Worm (Caenorhabditis elegans) whole organism, L3 larva: ENCODE results near the gene lurp-4.

ENCODE experiments used
- R02D3.7 ChIP-seq: fragments of 150-350 bp; optimal IDR thresholded peaks from 2 replicates; lab custom pipeline; 2014; ENCODE audit warnings: missing biosample characterization, missing genetic modification characterization
- ZK546.5 ChIP-seq: sonication (generic microtip); optimal IDR thresholded peaks from 2 replicates; lab custom pipeline; 2017; ENCODE audit warnings: missing biosample characterization, missing genetic modification characterization
- aly-2 ChIP-seq: fragments of 150-350 bp; optimal IDR thresholded peaks from 2 replicates; lab custom pipeline; 2014; ENCODE audit warnings: missing biosample characterization, missing genetic modification characterization
- ama-1 ChIP-seq: fragments of 150-350 bp; optimal IDR thresholded peaks from 2 replicates; lab custom pipeline; 2018
- ceh-16 ChIP-seq: sonication (generic microtip); optimal IDR thresholded peaks from 2 replicates; lab custom pipeline; 2017; ENCODE audit warnings: missing biosample characterization, missing genetic modification characterization
- ceh-28 ChIP-seq: fragments of 150-350 bp; optimal IDR thresholded peaks from 2 replicates; lab custom pipeline; 2014; ENCODE audit warnings: missing biosample characterization, missing genetic modification reagents, missing genetic modification characterization
- ceh-82 ChIP-seq: fragments of 150-350 bp; optimal IDR thresholded peaks from 2 replicates; lab custom pipeline; 2014; ENCODE audit warnings: missing biosample characterization, missing genetic modification characterization
- ceh-9 ChIP-seq: sonication (generic microtip); optimal IDR thresholded peaks from 2 replicates; lab custom pipeline; 2018; ENCODE audit warnings: missing biosample characterization, missing genetic modification characterization
- daf-12 ChIP-seq: fragments of 150-350 bp; optimal IDR thresholded peaks from 2 replicates; lab custom pipeline; 2014; ENCODE audit warnings: missing biosample characterization, missing genetic modification reagents, missing genetic modification characterization
- egl-27 ChIP-seq: sonication (generic microtip); optimal IDR thresholded peaks from 4 replicates; lab custom pipeline; 2017; ENCODE audit warnings: missing biosample characterization, missing genetic modification reagents, missing genetic modification characterization
- egl-5 ChIP-seq: fragments of 150-350 bp; optimal IDR thresholded peaks from 2 replicates; lab custom pipeline; 2017; ENCODE audit warnings: missing biosample characterization, missing genetic modification reagents, missing genetic modification characterization, inconsistent platforms
- elt-1 ChIP-seq: fragments of 150-350 bp; optimal IDR thresholded peaks from 2 replicates; lab custom pipeline; 2014; ENCODE audit warnings: missing biosample characterization, missing genetic modification characterization
- elt-2 ChIP-seq: sonication (generic microtip); optimal IDR thresholded peaks from 2 replicates; lab custom pipeline; 2016; ENCODE audit warnings: missing genetic modification reagents, mild to moderate bottlenecking, missing genetic modification characterization, missing compliant biosample characterization
- elt-3 ChIP-seq, 3 experiments: fragments of 150-350 bp in 1 of 3; sonication (generic microtip) in 2 of 3; optimal IDR thresholded peaks; 2 replicates in 2 of 3; 4 replicates in 1 of 3; lab custom pipeline; 2014 to 2017; ENCODE audit warnings: missing biosample characterization in 3 of 3, missing genetic modification characterization in 3 of 3
- eor-1 ChIP-seq, 2 experiments: fragments of 150-350 bp; optimal IDR thresholded peaks; 2 replicates each; lab custom pipeline; 2014 to 2018; ENCODE audit warnings: missing biosample characterization in 2 of 2, missing genetic modification characterization in 2 of 2
- fkh-10 ChIP-seq: sonication (generic microtip); optimal IDR thresholded peaks from 2 replicates; lab custom pipeline; 2017; ENCODE audit warnings: missing biosample characterization, missing genetic modification reagents, missing genetic modification characterization
- fkh-2 ChIP-seq: fragments of 150-350 bp; optimal IDR thresholded peaks from 2 replicates; lab custom pipeline; 2014; ENCODE audit warnings: missing biosample characterization, missing genetic modification reagents, missing genetic modification characterization
- fos-1 ChIP-seq: fragments of 150-350 bp; optimal IDR thresholded peaks from 2 replicates; lab custom pipeline; 2014; ENCODE audit warnings: missing biosample characterization, missing genetic modification characterization
- hmg-11 ChIP-seq: sonication (generic microtip); optimal IDR thresholded peaks from 2 replicates; lab custom pipeline; 2016; ENCODE audit warnings: missing genetic modification characterization, missing compliant biosample characterization
- jun-1 ChIP-seq: fragments of 150-350 bp; optimal IDR thresholded peaks from 2 replicates; lab custom pipeline; 2014; ENCODE audit warnings: missing biosample characterization, missing genetic modification reagents, missing genetic modification characterization
- lin-15B ChIP-seq: fragments of 150-350 bp; optimal IDR thresholded peaks from 2 replicates; lab custom pipeline; 2014; ENCODE audit warnings: missing biosample characterization, missing genetic modification characterization
- lin-39 ChIP-seq: fragments of 150-350 bp; optimal IDR thresholded peaks from 2 replicates; lab custom pipeline; 2018; ENCODE audit warnings: missing biosample characterization, missing genetic modification reagents, missing genetic modification characterization
- lsy-12 ChIP-seq: sonication (generic microtip); optimal IDR thresholded peaks from 2 replicates; lab custom pipeline; 2016; ENCODE audit warnings: mild to moderate bottlenecking, missing genetic modification characterization, missing compliant biosample characterization
- mdl-1 ChIP-seq: fragments of 150-350 bp; optimal IDR thresholded peaks from 2 replicates; lab custom pipeline; 2014; ENCODE audit warnings: missing biosample characterization, missing genetic modification characterization
- nfya-1 ChIP-seq: sonication (generic microtip); optimal IDR thresholded peaks from 2 replicates; lab custom pipeline; 2017; ENCODE audit warnings: missing genetic modification characterization, mild to moderate bottlenecking, missing compliant biosample characterization, antibody characterized with exemption, moderate library complexity; ENCODE audit not compliant: insufficient read depth
- nhr-11 ChIP-seq: fragments of 150-350 bp; optimal IDR thresholded peaks from 2 replicates; lab custom pipeline; 2014; ENCODE audit warnings: missing biosample characterization, missing genetic modification characterization
- nhr-12 ChIP-seq: fragments of 150-350 bp; optimal IDR thresholded peaks from 2 replicates; lab custom pipeline; 2014; ENCODE audit warnings: missing biosample characterization, missing genetic modification characterization
- nhr-23 ChIP-seq: fragments of 150-350 bp; optimal IDR thresholded peaks from 2 replicates; lab custom pipeline; 2014; ENCODE audit warnings: missing biosample characterization, missing genetic modification reagents, missing genetic modification characterization
- nhr-237 ChIP-seq: fragments of 150-350 bp; optimal IDR thresholded peaks from 2 replicates; lab custom pipeline; 2014; ENCODE audit warnings: missing biosample characterization, missing genetic modification characterization
- nhr-25 ChIP-seq: sonication (generic microtip); optimal IDR thresholded peaks from 2 replicates; lab custom pipeline; 2017; ENCODE audit warnings: missing biosample characterization, missing genetic modification characterization
- nhr-67 ChIP-seq: fragments of 150-350 bp; optimal IDR thresholded peaks from 2 replicates; lab custom pipeline; 2014; ENCODE audit warnings: missing biosample characterization, missing genetic modification characterization
- nhr-76 ChIP-seq: fragments of 150-350 bp; sonication (generic microtip); optimal IDR thresholded peaks from 5 replicates; lab custom pipeline; 2014; ENCODE audit warnings: missing biosample characterization, missing genetic modification characterization
- nhr-77 ChIP-seq: fragments of 150-350 bp; optimal IDR thresholded peaks from 2 replicates; lab custom pipeline; 2014; ENCODE audit warnings: missing biosample characterization, missing genetic modification characterization
- pha-4 ChIP-seq: fragments of 150-350 bp; optimal IDR thresholded peaks from 2 replicates; lab custom pipeline; 2014; ENCODE audit warnings: missing biosample characterization, missing genetic modification reagents, missing genetic modification characterization
- pqm-1 ChIP-seq: fragments of 150-350 bp; optimal IDR thresholded peaks from 2 replicates; lab custom pipeline; 2017; ENCODE audit warnings: missing biosample characterization, missing genetic modification characterization, inconsistent platforms
- sea-2 ChIP-seq: fragments of 150-350 bp; sonication (generic microtip); optimal IDR thresholded peaks from 4 replicates; lab custom pipeline; 2014; ENCODE audit warnings: missing biosample characterization, missing genetic modification reagents, missing genetic modification characterization
- skn-1 ChIP-seq: fragments of 150-350 bp; optimal IDR thresholded peaks from 2 replicates; lab custom pipeline; 2014; ENCODE audit warnings: missing biosample characterization, missing genetic modification characterization
- snpc-4 ChIP-seq: fragments of 150-350 bp; optimal IDR thresholded peaks from 2 replicates; lab custom pipeline; 2014; ENCODE audit warnings: missing biosample characterization, missing genetic modification characterization
- tbx-2 ChIP-seq: sonication (generic microtip); optimal IDR thresholded peaks from 2 replicates; lab custom pipeline; 2016; ENCODE audit warnings: mild to moderate bottlenecking, missing genetic modification characterization, missing compliant biosample characterization
- unc-39 ChIP-seq: sonication (generic microtip); optimal IDR thresholded peaks from 4 replicates; lab custom pipeline; 2017; ENCODE audit warnings: missing biosample characterization, missing genetic modification characterization
- zag-1 ChIP-seq: fragments of 150-350 bp; optimal IDR thresholded peaks from 2 replicates; lab custom pipeline; 2014; ENCODE audit warnings: missing biosample characterization, missing genetic modification characterization

lurp-4 gene

DNA sequence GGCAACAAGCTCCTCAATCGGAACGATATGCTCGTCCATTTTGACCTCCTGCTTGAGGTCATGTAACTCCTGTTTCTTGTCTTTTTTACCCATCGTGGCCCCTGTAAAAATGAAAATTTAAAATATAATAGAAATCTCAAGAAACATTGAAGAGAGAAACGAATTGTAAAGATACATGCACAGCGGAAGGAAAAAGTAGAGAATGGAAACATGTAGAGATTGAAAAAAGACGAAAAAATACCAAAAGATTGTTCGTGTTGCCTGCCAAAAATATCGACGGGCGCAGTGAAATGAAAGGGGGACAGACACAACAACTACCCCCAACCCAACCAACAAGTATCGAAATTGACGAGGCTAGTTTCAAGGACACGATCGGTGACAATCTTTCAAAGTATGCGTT, 37.4 kb downstream of the lurp-4 start, which contains the start of gene eat-6:
TSS of gene eat-6 (minus strand) at position 101 of the 400 bp plus-strand sequence.
- TF ChIP-seq eor-1 (tag; optimal IDR thresholded peaks at IDR 0.05; lab: Kevin White, UChicago): no peak
- TF ChIP-seq nhr-25: peak; percentile 34
- TF ChIP-seq jun-1 (tag; lab: Kevin White, UChicago): no peak

ce11 chrV:13130439-13130840, 38.0 kb downstream of the lurp-4 start:
- TF ChIP-seq nhr-25: no peak
- TF ChIP-seq elt-3 (tag; optimal IDR thresholded peaks at IDR 0.05; lab: Kevin White, UChicago): no peak
- TF ChIP-seq snpc-4 (tag; lab: Kevin White, UChicago): peak; percentile 29
- TF ChIP-seq fos-1 (tag; lab: Kevin White, UChicago): no peak
- TF ChIP-seq ceh-16 (tag; lab: Kevin White, UChicago): no peak
- TF ChIP-seq nhr-237 (tag; lab: Kevin White, UChicago): no peak
- no peak for TF ChIP-seq ceh-82 (tag; lab: Kevin White, UChicago)
- TF ChIP-seq ama-1 (lab: Kevin White, UChicago): peak; percentile 69
- TF ChIP-seq nhr-67 (tag; lab: Kevin White, UChicago): no peak
- TF ChIP-seq ceh-9 (tag; lab: Kevin White, UChicago): no peak
- TF ChIP-seq skn-1 (tag; lab: Kevin White, UChicago): peak; percentile 5
- TF ChIP-seq egl-5 (tag; lab: Kevin White, UChicago): peak; percentile 7
- no peak for TF ChIP-seq nhr-23 (tag; lab: Kevin White, UChicago)
- no peak for TF ChIP-seq eor-1 (tag; optimal IDR thresholded peaks at IDR 0.05; lab: Kevin White, UChicago)
- no peak for TF ChIP-seq nhr-76
- peak; percentile 60 for TF ChIP-seq pha-4 (tag; lab: Kevin White, UChicago)
- peak; percentile 61 for TF ChIP-seq hmg-11 (tag; lab: Kevin White, UChicago)
- TF ChIP-seq nhr-77: no peak
- peak; percentile 37 for TF ChIP-seq fkh-10 (GFP tag; lab: Kevin White, UChicago)
- peak; percentile 47 for TF ChIP-seq lsy-12 (tag; lab: Kevin White, UChicago)
- peak; percentile 24 for TF ChIP-seq tbx-2 (tag; lab: Kevin White, UChicago)
- TF ChIP-seq lin-15B: peak; percentile 32
- TF ChIP-seq egl-27 (tag; lab: Kevin White, UChicago): peak; percentile 60
- peak; percentile 85 for TF ChIP-seq pqm-1 (tag; lab: Kevin White, UChicago)
- TF ChIP-seq aly-2 (tag; lab: Kevin White, UChicago): no peak
- TF ChIP-seq nhr-12 (tag; lab: Kevin White, UChicago): no peak
- TF ChIP-seq ZK546.5 (tag; lab: Kevin White, UChicago): no peak
- TF ChIP-seq nhr-11: no peak
- TF ChIP-seq ceh-28 (tag; lab: Kevin White, UChicago): no peak
- no peak for TF ChIP-seq mdl-1 (tag; lab: Kevin White, UChicago)
- TF ChIP-seq lin-39 (tag; lab: Kevin White, UChicago): peak; percentile 94
- no peak for TF ChIP-seq fkh-2
- TF ChIP-seq elt-1 (tag; lab: Kevin White, UChicago): no peak
- no peak for TF ChIP-seq daf-12 (tag; lab: Kevin White, UChicago)
- TF ChIP-seq jun-1 (tag; lab: Kevin White, UChicago): peak; percentile 75
- TF ChIP-seq sea-2 (GFP tag; lab: Kevin White, UChicago): no peak
- TF ChIP-seq zag-1: no peak
- TF ChIP-seq elt-2 (tag; lab: Kevin White, UChicago): peak; percentile 95
- peak; percentile 78 for TF ChIP-seq nfya-1 (tag; lab: Kevin White, UChicago)
- TF ChIP-seq unc-39: no peak

- TF ChIP-seq pha-4 (tag; lab: Kevin White, UChicago) (no peak), nhr-23 (tag; lab: Kevin White, UChicago) (no peak), R02D3.7 (tag; lab: Kevin White, UChicago) (no peak), nhr-76 (no peak), jun-1 (tag; lab: Kevin White, UChicago) (no peak), ama-1 (lab: Kevin White, UChicago) (no peak), elt-2 (tag; lab: Kevin White, UChicago) (no peak), tbx-2 (tag; lab: Kevin White, UChicago) (no peak), mdl-1 (tag; lab: Kevin White, UChicago) (no peak), nhr-77 (no peak), skn-1 (tag; lab: Kevin White, UChicago) (no peak), pqm-1 (tag; lab: Kevin White, UChicago) (no peak)
Measured at ce11 chrV:13131487-13131886, 39.0 kb downstream of the lurp-4 start.
